Worm (Caenorhabditis elegans) whole organism, L2 larva: Measurements from ENCODE around the gene ttbk-3.

Source experiments
- C34F6.9 ChIP-seq: fragments of 150-350 bp; optimal IDR thresholded peaks from 2 replicates; lab custom pipeline; 2014; ENCODE audit warnings: missing biosample characterization, missing genetic modification characterization
- F13H6.1 ChIP-seq: sonication (generic microtip); optimal IDR thresholded peaks from 2 replicates; lab custom pipeline; 2016; ENCODE audit warnings: missing genetic modification characterization, missing compliant biosample characterization
- R02D3.7 ChIP-seq: fragments of 150-350 bp; optimal IDR thresholded peaks from 2 replicates; lab custom pipeline; 2014; ENCODE audit warnings: missing biosample characterization, missing genetic modification characterization
- Y55F3AM.14 ChIP-seq: fragments of 200-800 bp; sonication (Bioruptor generic); optimal IDR thresholded peaks from 2 replicates; lab custom pipeline; 2018; ENCODE audit warnings: mild to moderate bottlenecking, missing genetic modification characterization, missing compliant biosample characterization
- ZK546.5 ChIP-seq: sonication (generic microtip); optimal IDR thresholded peaks from 2 replicates; lab custom pipeline; 2017; ENCODE audit warnings: missing biosample characterization, missing genetic modification characterization
- alr-1 ChIP-seq: fragments of 150-350 bp; optimal IDR thresholded peaks from 2 replicates; lab custom pipeline; 2014; ENCODE audit warnings: missing biosample characterization, missing genetic modification characterization
- ama-1 ChIP-seq: fragments of 150-350 bp; optimal IDR thresholded peaks from 2 replicates; lab custom pipeline; 2018; ENCODE audit warnings: inconsistent platforms
- blmp-1 ChIP-seq: sonication (generic microtip); optimal IDR thresholded peaks from 2 replicates; lab custom pipeline; 2017; ENCODE audit warnings: missing genetic modification characterization, mild to moderate bottlenecking, missing compliant biosample characterization, antibody characterized with exemption, moderate library complexity; ENCODE audit not compliant: insufficient read depth
- ceh-16 ChIP-seq: fragments of 150-350 bp; optimal IDR thresholded peaks from 2 replicates; lab custom pipeline; 2014; ENCODE audit warnings: missing biosample characterization, missing genetic modification characterization
- crh-2 ChIP-seq: sonication (generic microtip); optimal IDR thresholded peaks from 2 replicates; lab custom pipeline; 2017; ENCODE audit warnings: missing biosample characterization, missing genetic modification characterization
- dmd-4 ChIP-seq: sonication (generic microtip); optimal IDR thresholded peaks from 2 replicates; lab custom pipeline; 2017; ENCODE audit warnings: missing biosample characterization, missing genetic modification characterization
- egl-27 ChIP-seq: sonication (generic microtip); optimal IDR thresholded peaks from 3 replicates; lab custom pipeline; 2017; ENCODE audit warnings: missing biosample characterization, missing genetic modification reagents, missing genetic modification characterization
- elt-1 ChIP-seq: fragments of 150-350 bp; optimal IDR thresholded peaks from 2 replicates; lab custom pipeline; 2014; ENCODE audit warnings: missing biosample characterization, missing genetic modification characterization
- elt-3 ChIP-seq: sonication (generic microtip); optimal IDR thresholded peaks from 2 replicates; lab custom pipeline; 2017; ENCODE audit warnings: missing biosample characterization, missing genetic modification characterization
- fos-1 ChIP-seq: fragments of 150-350 bp; optimal IDR thresholded peaks from 2 replicates; lab custom pipeline; 2014; ENCODE audit warnings: missing biosample characterization, missing genetic modification characterization
- gmeb-1 ChIP-seq: fragments of 150-350 bp; optimal IDR thresholded peaks from 2 replicates; lab custom pipeline; 2014; ENCODE audit warnings: missing biosample characterization, missing genetic modification characterization
- lin-13 ChIP-seq: fragments of 150-350 bp; optimal IDR thresholded peaks from 2 replicates; lab custom pipeline; 2014; ENCODE audit warnings: missing biosample characterization, missing genetic modification reagents, missing genetic modification characterization
- lin-39 ChIP-seq: fragments of 150-350 bp; optimal IDR thresholded peaks from 2 replicates; lab custom pipeline; 2014; ENCODE audit warnings: missing biosample characterization, missing genetic modification reagents, missing genetic modification characterization
- lsy-2 ChIP-seq, 2 experiments: fragments of 150-350 bp in 1 of 2; sonication (generic microtip) in 1 of 2; optimal IDR thresholded peaks; 2 replicates each; lab custom pipeline; 2014 to 2017; ENCODE audit warnings: missing biosample characterization in 2 of 2, missing genetic modification characterization in 2 of 2
- mab-5 ChIP-seq: fragments of 150-350 bp; optimal IDR thresholded peaks from 2 replicates; lab custom pipeline; 2014; ENCODE audit warnings: missing biosample characterization, missing genetic modification characterization
- mbf-1 ChIP-seq: sonication (generic microtip); optimal IDR thresholded peaks from 2 replicates; lab custom pipeline; 2017; ENCODE audit warnings: missing biosample characterization, missing genetic modification characterization
- mdl-1 ChIP-seq, 2 experiments: fragments of 150-350 bp in 1 of 2; sonication (generic microtip) in 1 of 2; optimal IDR thresholded peaks; 2 replicates each; lab custom pipeline; 2017; ENCODE audit warnings: missing biosample characterization in 2 of 2, missing genetic modification characterization in 2 of 2
- nhr-10 ChIP-seq: sonication (generic microtip); optimal IDR thresholded peaks from 2 replicates; lab custom pipeline; 2017; ENCODE audit warnings: missing biosample characterization, missing genetic modification characterization
- nhr-11 ChIP-seq: fragments of 150-350 bp; optimal IDR thresholded peaks from 2 replicates; lab custom pipeline; 2014; ENCODE audit warnings: missing biosample characterization, missing genetic modification characterization
- nhr-12 ChIP-seq: fragments of 150-350 bp; optimal IDR thresholded peaks from 2 replicates; lab custom pipeline; 2014; ENCODE audit warnings: missing biosample characterization, missing genetic modification characterization
- nhr-129 ChIP-seq: fragments of 150-350 bp; optimal IDR thresholded peaks from 2 replicates; lab custom pipeline; 2014; ENCODE audit warnings: missing biosample characterization, missing genetic modification characterization
- nhr-23 ChIP-seq: fragments of 150-350 bp; optimal IDR thresholded peaks from 2 replicates; lab custom pipeline; 2014; ENCODE audit warnings: missing biosample characterization, missing genetic modification reagents, missing genetic modification characterization
- peb-1 ChIP-seq: fragments of 150-350 bp; optimal IDR thresholded peaks from 2 replicates; lab custom pipeline; 2014; ENCODE audit warnings: missing biosample characterization, missing genetic modification characterization
- skn-1 ChIP-seq: sonication (generic microtip); optimal IDR thresholded peaks from 2 replicates; lab custom pipeline; 2017; ENCODE audit warnings: missing biosample characterization, missing genetic modification characterization
- sma-3 ChIP-seq: sonication (generic microtip); optimal IDR thresholded peaks from 2 replicates; lab custom pipeline; 2016; ENCODE audit warnings: missing genetic modification reagents, missing genetic modification characterization, missing compliant biosample characterization
- snpc-4 ChIP-seq: fragments of 150-350 bp; optimal IDR thresholded peaks from 2 replicates; lab custom pipeline; 2014; ENCODE audit warnings: missing biosample characterization, missing genetic modification characterization
- unc-39 ChIP-seq: fragments of 150-350 bp; optimal IDR thresholded peaks from 2 replicates; lab custom pipeline; 2014; ENCODE audit warnings: missing biosample characterization, missing genetic modification characterization
- unc-62 ChIP-seq: fragments of 150-350 bp; optimal IDR thresholded peaks from 2 replicates; lab custom pipeline; 2014; ENCODE audit warnings: missing biosample characterization, missing genetic modification reagents, missing genetic modification characterization
- ztf-11 ChIP-seq: sonication (generic microtip); optimal IDR thresholded peaks from 2 replicates; lab custom pipeline; 2017; ENCODE audit warnings: missing biosample characterization, missing genetic modification characterization

Gene ttbk-3

ce11 chrIV:9852818-9853466 is 36.8 kb downstream of the ttbk-3 start:
- no peak for TF ChIP-seq alr-1 (tag; lab: Kevin White, UChicago)
- no peak for TF ChIP-seq ama-1 (lab: Kevin White, UChicago)
- no peak for TF ChIP-seq unc-62 (GFP tag; lab: Kevin White, UChicago)
- TF ChIP-seq F13H6.1, result no peak
- TF ChIP-seq elt-1, result no peak
- TF ChIP-seq ZK546.5 (tag; lab: Kevin White, UChicago), result no peak
- no peak for TF ChIP-seq mbf-1 (tag; lab: Kevin White, UChicago)
- TF ChIP-seq lin-13 (GFP tag; lab: Kevin White, UChicago), result no peak
- no peak for TF ChIP-seq ceh-16 (tag; lab: Kevin White, UChicago)

- no peak for TF ChIP-seq mdl-1 (tag; optimal IDR thresholded peaks at IDR 0.05; lab: Kevin White, UChicago)
- TF ChIP-seq Y55F3AM.14 (GFP tag; lab: Kevin White, UChicago), result no peak
- no peak for TF ChIP-seq ztf-11 (tag; lab: Kevin White, UChicago)
- TF ChIP-seq crh-2 (tag; lab: Kevin White, UChicago), result no peak
- TF ChIP-seq F13H6.1, result no peak
- TF ChIP-seq alr-1 (tag; lab: Kevin White, UChicago), result no peak
- no peak for TF ChIP-seq nhr-11
- TF ChIP-seq dmd-4 (tag; lab: Kevin White, UChicago), result no peak
- no peak for TF ChIP-seq lin-13 (GFP tag; lab: Kevin White, UChicago)
- TF ChIP-seq ZK546.5 (tag; lab: Kevin White, UChicago), result no peak
- no peak for TF ChIP-seq nhr-12 (tag; lab: Kevin White, UChicago)
- TF ChIP-seq gmeb-1 (tag; lab: Kevin White, UChicago), result no peak
- TF ChIP-seq skn-1 (tag; lab: Kevin White, UChicago), result no peak
- TF ChIP-seq ceh-16 (tag; lab: Kevin White, UChicago), result no peak
- TF ChIP-seq ama-1 (lab: Kevin White, UChicago), result no peak
Measured at ce11 chrIV:9852250-9852649, 37.5 kb downstream of the ttbk-3 start, which contains the start of gene ssq-1. TSS of gene ssq-1 (plus strand) at chrIV:9852550.

- TF ChIP-seq sma-3 (GFP tag; lab: Kevin White, UChicago) (no peak), nhr-23 (tag; lab: Kevin White, UChicago) (no peak), nhr-129 (tag; lab: Kevin White, UChicago) (no peak), fos-1 (no peak), R02D3.7 (tag; lab: Kevin White, UChicago) (no peak), ceh-16 (tag; lab: Kevin White, UChicago) (no peak), unc-39 (tag; lab: Kevin White, UChicago) (no peak), blmp-1 (no peak)
Measured at ce11 chrIV:9850931-9851330, 38.8 kb downstream of the ttbk-3 start, which contains the start of gene ssp-10. TSS of gene ssp-10 (minus strand) at chrIV:9851031.

- TF ChIP-seq nhr-23 (tag; lab: Kevin White, UChicago), result no peak
- TF ChIP-seq elt-3 (tag; lab: Kevin White, UChicago), result no peak
- no peak for TF ChIP-seq unc-62 (GFP tag; lab: Kevin White, UChicago)
- TF ChIP-seq mbf-1 (tag; lab: Kevin White, UChicago), result no peak
- no peak for TF ChIP-seq C34F6.9 (tag; lab: Kevin White, UChicago)
- no peak for TF ChIP-seq nhr-11
- no peak for TF ChIP-seq snpc-4 (tag; lab: Kevin White, UChicago)
- no peak for TF ChIP-seq R02D3.7 (tag; lab: Kevin White, UChicago)
Measured at ce11 chrIV:9849624-9850023, 40.1 kb downstream of the ttbk-3 start, which contains the start of gene K07F5.8. TSS of gene K07F5.8 (minus strand) at chrIV:9849724.

- no peak for TF ChIP-seq mab-5 (tag; lab: Kevin White, UChicago)
- TF ChIP-seq alr-1 (tag; lab: Kevin White, UChicago), result no peak
- no peak for TF ChIP-seq peb-1
- no peak for TF ChIP-seq nhr-10 (tag; lab: Kevin White, UChicago)
- TF ChIP-seq egl-27 (tag; lab: Kevin White, UChicago), result no peak
- TF ChIP-seq dmd-4 (tag; lab: Kevin White, UChicago), result no peak
- no peak for TF ChIP-seq lin-13 (GFP tag; lab: Kevin White, UChicago)
- no peak for TF ChIP-seq ZK546.5 (tag; lab: Kevin White, UChicago)
- TF ChIP-seq fos-1, result no peak
- TF ChIP-seq lin-39 (tag; lab: Kevin White, UChicago), result no peak
- TF ChIP-seq lsy-2 (tag; optimal IDR thresholded peaks at IDR 0.05; lab: Kevin White, UChicago), result no peak
- no peak for TF ChIP-seq nhr-23 (tag; lab: Kevin White, UChicago)
- no peak for TF ChIP-seq gmeb-1 (tag; lab: Kevin White, UChicago)
Measured at ce11 chrIV:9848075-9848474, 41.7 kb downstream of the ttbk-3 start, which contains the start of gene K07F5.7. TSS of gene K07F5.7 (minus strand) at chrIV:9848175.
